Fruit fly (Drosophila melanogaster) whole organism, embryonic: ENCODE results near the gene Srg3.

Source experiments
- CG10267 ChIP-seq: fragments of 200-800 bp; sonication (Bioruptor generic); optimal IDR thresholded peaks from 2 replicates; lab custom pipeline; 2018; ENCODE audit warnings: missing biosample characterization, mild to moderate bottlenecking, missing genetic modification characterization, moderate library complexity
- CG12659 ChIP-seq: fragments of 200-800 bp; sonication (Bioruptor generic); optimal IDR thresholded peaks from 3 replicates; lab custom pipeline; 2017; ENCODE audit warnings: mild to moderate bottlenecking, missing biosample characterization, missing genetic modification reagents, missing genetic modification characterization
- CG13287 ChIP-seq: fragments of 200-800 bp; sonication (Bioruptor generic); IDR thresholded peaks from 2 replicates; pipeline ENCODE4 v1.3.6; 2022; ENCODE audit warnings: missing biosample characterization, missing genetic modification characterization; ENCODE audit not compliant: partially characterized antibody
- CG14441 ChIP-seq: fragments of 200-800 bp; sonication (Bioruptor generic); IDR thresholded peaks from 2 replicates; pipeline ENCODE4 v1.3.6; 2022; ENCODE audit warnings: missing biosample characterization, missing genetic modification characterization
- CG15601 ChIP-seq: fragments of 200-800 bp; sonication (Bioruptor generic); optimal IDR thresholded peaks from 3 replicates; lab custom pipeline; 2019; ENCODE audit warnings: missing biosample characterization, mild to moderate bottlenecking, missing genetic modification characterization, moderate library complexity
- CG1603 ChIP-seq: fragments of 200-800 bp; sonication (Bioruptor generic); optimal IDR thresholded peaks from 2 replicates; lab custom pipeline; 2019; ENCODE audit warnings: missing biosample characterization, mild to moderate bottlenecking, missing genetic modification characterization, moderate library complexity
- CG17359 ChIP-seq: fragments of 200-800 bp; sonication (Bioruptor generic); optimal IDR thresholded peaks from 3 replicates; lab custom pipeline; 2018; ENCODE audit warnings: missing biosample characterization, mild to moderate bottlenecking, missing genetic modification characterization, moderate library complexity
- CG18599 ChIP-seq: fragments of 200-800 bp; sonication (Bioruptor generic); optimal IDR thresholded peaks from 3 replicates; lab custom pipeline; 2017; ENCODE audit warnings: missing biosample characterization, missing genetic modification characterization, mild to moderate bottlenecking, moderate library complexity, missing genetic modification reagents
- CG30020 ChIP-seq: fragments of 200-800 bp; optimal IDR thresholded peaks from 2 replicates; lab custom pipeline; 2019; ENCODE audit warnings: missing biosample characterization, mild to moderate bottlenecking, missing genetic modification characterization, moderate library complexity
- CG32767 ChIP-seq: fragments of 200-800 bp; sonication (Bioruptor generic); IDR thresholded peaks from 2 replicates; pipeline ENCODE4 v1.3.6; 2022; ENCODE audit warnings: missing biosample characterization, missing genetic modification characterization
- CG33557 ChIP-seq: fragments of 200-800 bp; sonication (Bioruptor generic); optimal IDR thresholded peaks from 2 replicates; lab custom pipeline; 2019; ENCODE audit warnings: missing biosample characterization, mild to moderate bottlenecking, missing genetic modification characterization, moderate library complexity
- CG3995 ChIP-seq: fragments of 200-800 bp; sonication (Bioruptor generic); optimal IDR thresholded peaks from 3 replicates; lab custom pipeline; 2016; ENCODE audit warnings: missing biosample characterization, missing genetic modification characterization
- CG4617 ChIP-seq: fragments of 200-800 bp; sonication (Bioruptor generic); optimal IDR thresholded peaks from 3 replicates; lab custom pipeline; 2016; ENCODE audit warnings: missing biosample characterization, missing genetic modification characterization, borderline replicate concordance
- CG4707 ChIP-seq: fragments of 200-800 bp; sonication (Bioruptor generic); optimal IDR thresholded peaks from 2 replicates; lab custom pipeline; 2018; ENCODE audit warnings: missing biosample characterization, mild to moderate bottlenecking, missing genetic modification characterization, moderate library complexity
- CG6683 ChIP-seq: fragments of 200-800 bp; sonication (Bioruptor generic); optimal IDR thresholded peaks from 2 replicates; lab custom pipeline; 2017; ENCODE audit warnings: missing biosample characterization, mild to moderate bottlenecking, missing genetic modification characterization, missing genetic modification reagents
- CG6854 ChIP-seq: fragments of 200-800 bp; sonication (Bioruptor generic); optimal IDR thresholded peaks from 3 replicates; lab custom pipeline; 2017; ENCODE audit warnings: missing biosample characterization, mild to moderate bottlenecking, missing genetic modification characterization
- CG7357 ChIP-seq: fragments of 200-800 bp; sonication (Bioruptor generic); IDR thresholded peaks from 3 replicates; pipeline ENCODE4 v1.3.6; 2022; ENCODE audit warnings: missing biosample characterization, missing genetic modification characterization
- CG7963 ChIP-seq: fragments of 200-800 bp; sonication (Bioruptor generic); IDR thresholded peaks from 3 replicates; pipeline ENCODE4 v1.3.6; 2022; ENCODE audit warnings: missing biosample characterization, missing genetic modification characterization; ENCODE audit not compliant: partially characterized antibody
- CG7987 ChIP-seq: fragments of 200-800 bp; sonication (Bioruptor generic); optimal IDR thresholded peaks from 2 replicates; lab custom pipeline; 2018; ENCODE audit warnings: missing biosample characterization, mild to moderate bottlenecking, missing genetic modification characterization, moderate library complexity
- CoRest ChIP-seq: fragments of 200-800 bp; sonication (Bioruptor generic); optimal IDR thresholded peaks from 3 replicates; lab custom pipeline; 2018; ENCODE audit warnings: missing biosample characterization, mild to moderate bottlenecking, missing genetic modification characterization, moderate library complexity
- E2f2 ChIP-seq: fragments of 200-800 bp; sonication (Bioruptor generic); IDR thresholded peaks from 2 replicates; pipeline ENCODE4 v1.3.6; 2022; ENCODE audit warnings: missing biosample characterization, missing genetic modification characterization
- GATAe ChIP-seq: fragments of 200-800 bp; sonication (Bioruptor generic); conservative IDR thresholded peaks from 2 replicates; pipeline ENCODE4 v1.3.6; 2022; ENCODE audit warnings: missing biosample characterization, missing genetic modification characterization
- Hr51 ChIP-seq, 2 experiments: fragments of 200-800 bp; sonication (Bioruptor generic); optimal IDR thresholded peaks; 2 replicates in 1 of 2; 3 replicates in 1 of 2; lab custom pipeline; 2016 to 2018; ENCODE audit warnings: missing biosample characterization in 2 of 2, missing genetic modification characterization in 2 of 2, mild to moderate bottlenecking in 1 of 2, moderate library complexity in 1 of 2
- Kr ChIP-seq: fragments of 200-800 bp; sonication (Bioruptor generic); optimal IDR thresholded peaks from 2 replicates; lab custom pipeline; 2017; ENCODE audit warnings: missing biosample characterization, mild to moderate bottlenecking, missing genetic modification characterization
- MBD-R2 ChIP-seq: fragments of 200-800 bp; sonication (Bioruptor generic); IDR thresholded peaks from 2 replicates; pipeline ENCODE4 v1.3.6; 2022; ENCODE audit warnings: missing biosample characterization, missing genetic modification characterization
- Mad ChIP-seq: fragments of 200-800 bp; sonication (Bioruptor generic); optimal IDR thresholded peaks from 2 replicates; lab custom pipeline; 2016; ENCODE audit warnings: missing biosample characterization, missing genetic modification characterization
- Tbp ChIP-seq: fragments of >200 bp; optimal IDR thresholded peaks from 2 replicates; lab custom pipeline; 2018; ENCODE audit warnings: missing biosample characterization, missing genetic modification characterization
- abd-A ChIP-seq: fragments of 200-800 bp; sonication (Bioruptor generic); optimal IDR thresholded peaks from 3 replicates; lab custom pipeline; 2019; ENCODE audit warnings: missing biosample characterization, mild to moderate bottlenecking, missing genetic modification characterization, moderate library complexity
- bcd ChIP-seq: fragments of 200-800 bp; sonication (Bioruptor generic); optimal IDR thresholded peaks from 2 replicates; lab custom pipeline; 2017; ENCODE audit warnings: missing biosample characterization, mild to moderate bottlenecking, missing genetic modification characterization
- cato ChIP-seq: fragments of 200-800 bp; sonication (Bioruptor generic); optimal IDR thresholded peaks from 2 replicates; lab custom pipeline; 2016; ENCODE audit warnings: missing biosample characterization, missing genetic modification characterization, borderline replicate concordance
- chm ChIP-seq: fragments of 200-800 bp; sonication (Bioruptor generic); IDR thresholded peaks from 2 replicates; pipeline ENCODE4 v1.3.6; 2022; ENCODE audit warnings: missing biosample characterization, missing genetic modification characterization
- ems ChIP-seq: fragments of 200-800 bp; sonication (Bioruptor generic); optimal IDR thresholded peaks from 3 replicates; lab custom pipeline; 2016; ENCODE audit warnings: missing biosample characterization, missing genetic modification characterization
- ewg ChIP-seq: fragments of 200-800 bp; sonication (Bioruptor generic); optimal IDR thresholded peaks from 3 replicates; lab custom pipeline; 2017; ENCODE audit warnings: mild to moderate bottlenecking, missing biosample characterization, missing genetic modification reagents, missing genetic modification characterization
- exex ChIP-seq: fragments of 200-800 bp; sonication (Bioruptor generic); optimal IDR thresholded peaks from 4 replicates; lab custom pipeline; 2018; ENCODE audit warnings: missing biosample characterization, mild to moderate bottlenecking, missing genetic modification characterization, moderate library complexity
- gce ChIP-seq: fragments of 200-800 bp; sonication (Bioruptor generic); IDR thresholded peaks from 3 replicates; pipeline ENCODE4 v1.3.6; 2022; ENCODE audit warnings: missing biosample characterization, missing genetic modification characterization
- gem ChIP-seq: fragments of 200-800 bp; sonication (Bioruptor generic); optimal IDR thresholded peaks from 2 replicates; lab custom pipeline; 2019; ENCODE audit warnings: missing biosample characterization, mild to moderate bottlenecking, missing genetic modification characterization, moderate library complexity
- ham ChIP-seq: fragments of 200-800 bp; sonication (Bioruptor generic); IDR thresholded peaks from 2 replicates; pipeline ENCODE4 v1.3.6; 2022; ENCODE audit warnings: missing biosample characterization, missing genetic modification characterization
- hkb ChIP-seq, 2 experiments: fragments of 200-800 bp in 1 of 2; fragments of >200 bp in 1 of 2; sonication (Bioruptor generic) in 1 of 2; IDR thresholded peaks in 1 of 2; optimal IDR thresholded peaks in 1 of 2; 2 replicates each; pipeline versions ENCODE4 v1.3.6 to Lab custom; 2017 to 2022; ENCODE audit warnings: missing biosample characterization in 1 of 2, missing genetic modification characterization in 1 of 2
- oc ChIP-seq: fragments of 200-800 bp; sonication (Bioruptor generic); optimal IDR thresholded peaks from 2 replicates; lab custom pipeline; 2018; ENCODE audit warnings: missing biosample characterization, mild to moderate bottlenecking, missing genetic modification characterization, moderate library complexity
- otp ChIP-seq: fragments of 200-800 bp; sonication (Bioruptor generic); IDR thresholded peaks from 3 replicates; pipeline ENCODE4, ENCODE4 v1.3.6; 2022; ENCODE audit warnings: missing biosample characterization, missing genetic modification characterization
- pum ChIP-seq: fragments of 200-800 bp; sonication (Bioruptor generic); optimal IDR thresholded peaks from 2 replicates; lab custom pipeline; 2016; ENCODE audit warnings: missing biosample characterization, missing genetic modification characterization
- row ChIP-seq: fragments of 200-800 bp; sonication (Bioruptor generic); IDR thresholded peaks from 3 replicates; pipeline ENCODE4 v1.3.6; 2022; ENCODE audit warnings: missing biosample characterization, missing genetic modification characterization
- sens-2 ChIP-seq: fragments of 200-800 bp; sonication (Bioruptor generic); IDR thresholded peaks from 2 replicates; pipeline ENCODE4 v1.3.6; 2022; ENCODE audit warnings: missing biosample characterization, missing genetic modification characterization
- seq ChIP-seq: fragments of 200-800 bp; sonication (Bioruptor generic); IDR thresholded peaks from 2 replicates; pipeline ENCODE4 v1.3.6; 2022; ENCODE audit warnings: missing biosample characterization, missing genetic modification characterization
- sima ChIP-seq: fragments of 200-800 bp; sonication (Bioruptor generic); optimal IDR thresholded peaks from 2 replicates; lab custom pipeline; 2016; ENCODE audit warnings: missing biosample characterization, missing genetic modification characterization
- sisA ChIP-seq: fragments of 200-800 bp; sonication (Bioruptor generic); IDR thresholded peaks from 2 replicates; pipeline ENCODE4 v1.3.6; 2022; ENCODE audit warnings: missing biosample characterization, missing genetic modification characterization
- slou ChIP-seq: fragments of 200-800 bp; sonication (Bioruptor generic); optimal IDR thresholded peaks from 3 replicates; lab custom pipeline; 2016; ENCODE audit warnings: missing biosample characterization, missing genetic modification characterization
- tll ChIP-seq, 2 experiments: fragments of 200-800 bp in 1 of 2; fragments of >200 bp in 1 of 2; sonication (Bioruptor generic) in 1 of 2; optimal IDR thresholded peaks; 2 replicates each; lab custom pipeline; 2017 to 2019; ENCODE audit warnings: missing biosample characterization in 2 of 2, missing genetic modification characterization in 2 of 2, mild to moderate bottlenecking in 1 of 2, moderate library complexity in 1 of 2
- tx ChIP-seq: fragments of 200-800 bp; sonication (Bioruptor generic); optimal IDR thresholded peaks from 2 replicates; lab custom pipeline; 2016; ENCODE audit warnings: missing biosample characterization, missing genetic modification characterization
- usp ChIP-seq: fragments of >200 bp; optimal IDR thresholded peaks from 2 replicates; lab custom pipeline; 2017; ENCODE audit warnings: missing biosample characterization, missing genetic modification characterization

Srg3 gene

DNA sequence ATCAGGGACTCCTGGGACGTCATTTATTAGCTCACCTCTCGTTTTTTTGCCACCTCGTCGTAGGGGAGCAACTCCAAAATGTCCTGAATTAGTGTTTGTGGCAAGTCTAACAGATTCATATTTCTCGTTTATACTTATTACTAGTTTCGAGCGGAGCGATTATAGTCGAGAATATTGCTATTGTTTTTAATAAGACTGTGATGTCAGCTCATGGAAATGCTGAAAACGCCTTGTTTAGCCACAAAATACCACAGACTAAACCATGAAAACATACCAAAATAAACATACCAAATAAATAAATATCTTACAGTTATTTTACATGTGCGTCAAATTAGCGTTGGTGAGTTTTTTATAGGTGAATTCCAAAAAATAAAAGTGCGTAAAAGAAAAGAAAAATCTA lies 44.6 kb downstream of the Srg3 start, which contains the start of gene pall (continued):
- TF ChIP-seq CG18599 (GFP tag; lab: Kevin White, UChicago) (no peak), CG33557 (GFP tag; lab: Kevin White, UChicago) (no peak), Mad (GFP tag; lab: Kevin White, UChicago) (no peak), otp (GFP tag; lab: Robert Waterston, UW) (no peak), CG7963 (GFP tag; lab: Robert Waterston, UW) (no peak), Tbp (GFP tag; lab: Kevin White, UChicago) (no peak), CG17359 (tag; lab: Kevin White, UChicago) (no peak), slou (GFP tag; lab: Kevin White, UChicago) (no peak), CG4707 (GFP tag; lab: Kevin White, UChicago) (no peak), oc (no peak), CG13287 (GFP tag; lab: Robert Waterston, UW) (peak; percentile 54; the same call in 1 of the 2 replicates), CG3995 (no peak), ems (GFP tag; lab: Kevin White, UChicago) (no peak), row (GFP tag; lab: Robert Waterston, UW) (peak; percentile 12; the same call in 1 of the 3 replicates), CG6854 (GFP tag; lab: Kevin White, UChicago) (peak; percentile 13), abd-A (tag; lab: Kevin White, UChicago) (no peak), exex (tag; lab: Kevin White, UChicago) (peak; percentile 2), sisA (GFP tag; lab: Robert Waterston, UW) (no peak), ewg (GFP tag; lab: Kevin White, UChicago) (no peak), Kr (no peak), pum (GFP tag; lab: Kevin White, UChicago) (no peak), CG7987 (no peak), sima (GFP tag; lab: Kevin White, UChicago) (no peak), E2f2 (GFP tag; lab: Robert Waterston, UW) (peak; percentile 57; the same call in 1 of the 2 replicates), CG14441 (GFP tag; lab: Robert Waterston, UW) (no peak), MBD-R2 (GFP tag; lab: Robert Waterston, UW) (peak; percentile 60), CG7357 (GFP tag; lab: Robert Waterston, UW) (no peak), tll (GFP tag; optimal IDR thresholded peaks at IDR 0.05; lab: Kevin White, UChicago) (no peak), CG12659 (peak; percentile 64), seq (no peak), Hr51 (GFP tag; optimal IDR thresholded peaks at IDR 0.05; lab: Kevin White, UChicago) (no peak), gem (no peak), usp (GFP tag; lab: Kevin White, UChicago) (no peak), ham (GFP tag; lab: Robert Waterston, UW) (no peak), CoRest (no peak), CG32767 (GFP tag; lab: Robert Waterston, UW) (no peak), CG6683 (GFP tag; lab: Kevin White, UChicago) (no peak), sens-2 (GFP tag; lab: Robert Waterston, UW) (no peak), CG1603 (tag; lab: Kevin White, UChicago) (no peak), CG30020 (tag; lab: Kevin White, UChicago) (no peak), tx (GFP tag; lab: Kevin White, UChicago) (no peak), CG15601 (tag; lab: Kevin White, UChicago) (peak; percentile 20), CG4617 (GFP tag; lab: Kevin White, UChicago) (peak; percentile 77), chm (GFP tag; lab: Robert Waterston, UW) (no peak), gce (GFP tag; lab: Robert Waterston, UW) (no peak), cato (GFP tag; lab: Kevin White, UChicago) (no peak), CG10267 (no peak), GATAe (no peak), hkb (optimal IDR thresholded peaks at IDR 0.05; lab: Kevin White, UChicago) (no peak), hkb (GFP tag; IDR thresholded peaks at IDR 0.05; lab: Robert Waterston, UW) (no peak; the same call in 1 of the 2 replicates), bcd (GFP tag; lab: Kevin White, UChicago) (no peak)
